Worm (Caenorhabditis elegans): Measurements from ENCODE around the gene twk-49.

Gene twk-49

DNA sequence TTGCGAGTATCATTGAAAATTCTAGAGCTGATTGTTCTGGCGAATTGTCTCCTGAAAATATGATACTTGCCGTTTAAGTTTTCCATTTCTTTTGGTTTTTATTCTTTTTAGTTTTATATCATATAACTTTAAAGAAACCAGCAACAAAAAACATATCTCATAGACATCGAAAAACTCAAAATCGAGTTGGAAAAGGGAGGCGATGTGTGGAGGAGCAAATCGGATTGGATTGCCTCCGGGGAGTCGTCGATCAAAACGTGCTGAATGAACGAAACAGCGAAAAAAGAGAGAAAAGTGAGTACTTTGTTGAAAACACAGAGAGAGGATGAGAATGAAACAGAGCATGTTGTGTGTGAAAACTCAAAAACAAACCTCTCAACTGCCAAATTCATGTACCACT lies 1.8 kb downstream of the twk-49 start:
- TF ChIP-seq cog-1 (tag; optimal IDR thresholded peaks at IDR 0.05) (no peak), klf-2 (GFP tag; conservative IDR thresholded peaks at IDR 0.05) (no peak), T22C8.4 (GFP tag; IDR thresholded peaks at IDR 0.05) (no peak), med-1 (GFP tag; optimal IDR thresholded peaks at IDR 0.05; ENCODE audit: insufficient read depth) (no peak), ref-1 (GFP tag; conservative IDR thresholded peaks at IDR 0.05) (no peak), flt-1 (GFP tag; IDR thresholded peaks at IDR 0.05) (no peak)

DNA sequence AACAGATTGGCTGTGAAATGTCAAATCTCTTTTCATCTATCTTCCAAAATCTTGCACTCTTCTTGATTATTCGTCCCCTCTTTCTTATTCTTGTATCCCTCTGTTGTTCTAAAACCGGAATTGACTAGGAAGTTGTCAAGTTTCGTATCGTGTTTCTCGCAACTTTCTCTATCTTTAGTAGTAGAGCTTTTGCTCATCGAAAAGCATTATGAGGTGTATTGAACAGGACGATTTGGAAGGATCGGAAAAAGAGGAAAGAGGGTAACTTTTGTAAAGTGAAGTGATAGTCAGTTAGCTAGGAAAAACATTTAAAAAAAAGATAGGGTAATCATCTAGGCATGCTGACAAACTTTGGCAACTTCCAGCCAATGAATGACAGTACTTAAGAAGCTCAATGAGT lies 2.5 kb downstream of the twk-49 start:
- TF ChIP-seq klf-2 (GFP tag; conservative IDR thresholded peaks at IDR 0.05): no peak

DNA sequence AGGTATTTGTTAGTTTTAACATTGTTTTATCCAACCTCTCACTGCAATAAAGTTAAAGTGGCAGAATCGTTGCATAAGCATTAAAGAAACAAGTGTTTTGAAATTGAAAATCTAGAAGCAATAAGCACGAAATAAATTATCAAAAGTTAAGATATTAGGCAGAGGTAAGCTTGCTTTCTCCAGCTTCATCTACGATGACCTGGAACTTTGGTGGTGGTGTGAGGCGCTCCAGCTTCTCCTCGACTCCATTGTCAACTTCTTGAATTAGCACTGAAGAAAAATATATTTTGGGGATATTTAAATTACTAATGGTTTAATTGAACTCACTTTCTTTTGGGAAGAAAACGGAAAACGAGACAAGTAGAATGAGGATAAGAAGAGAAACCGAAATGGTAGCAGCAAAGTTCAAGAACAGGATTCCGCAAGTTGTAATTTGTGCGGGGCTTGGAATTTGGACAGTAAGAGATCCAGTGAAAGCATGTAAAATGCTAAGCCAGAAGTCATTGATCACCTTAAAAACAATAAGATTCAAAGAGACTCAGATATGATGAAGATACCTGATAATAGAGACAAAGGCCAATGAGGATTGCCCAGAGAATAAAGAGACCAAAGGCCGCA lies 5.1 kb downstream of the twk-49 start:
- TF ChIP-seq ref-1 (GFP tag; conservative IDR thresholded peaks at IDR 0.05): no peak
- no peak for TF ChIP-seq ztf-29 (GFP tag; IDR thresholded peaks at IDR 0.05)
- no peak for TF ChIP-seq med-1 (GFP tag; optimal IDR thresholded peaks at IDR 0.05; ENCODE audit: insufficient read depth)
- no peak for TF ChIP-seq flt-1 (GFP tag; IDR thresholded peaks at IDR 0.05)
- no peak for TF ChIP-seq ztf-23 (GFP tag; IDR thresholded peaks at IDR 0.05)
- no peak for TF ChIP-seq T22C8.4 (GFP tag; IDR thresholded peaks at IDR 0.05)
- no peak for TF ChIP-seq cog-1 (tag; optimal IDR thresholded peaks at IDR 0.05)
- TF ChIP-seq tab-1 (GFP tag; IDR thresholded peaks at IDR 0.05): no peak
- TF ChIP-seq klf-2 (GFP tag; conservative IDR thresholded peaks at IDR 0.05): no peak

DNA sequence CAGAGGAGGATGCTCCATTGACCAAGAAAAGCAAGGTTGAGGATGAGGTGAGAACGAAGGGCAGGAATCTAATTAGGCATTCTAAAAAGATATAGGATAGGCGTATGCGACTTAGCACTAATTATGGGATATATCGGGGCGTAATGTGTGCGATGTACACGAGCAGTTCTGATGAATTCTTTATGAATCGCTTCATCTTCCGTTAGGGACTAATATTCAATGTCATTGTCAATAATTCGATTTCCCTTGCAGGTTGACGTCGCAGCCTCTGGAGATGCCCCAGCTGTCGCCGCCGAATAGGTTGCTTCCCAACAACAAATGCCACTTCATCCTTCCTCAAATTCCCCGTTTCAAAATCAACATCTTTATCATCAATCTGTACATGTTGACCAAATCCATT lies 5.8 kb downstream of the twk-49 start:
- TF ChIP-seq T22C8.4 (GFP tag; IDR thresholded peaks at IDR 0.05): no peak
- no peak for TF ChIP-seq cog-1 (tag; optimal IDR thresholded peaks at IDR 0.05)
- TF ChIP-seq med-1 (GFP tag; optimal IDR thresholded peaks at IDR 0.05; ENCODE audit: insufficient read depth): no peak
- no peak for TF ChIP-seq ztf-23 (GFP tag; IDR thresholded peaks at IDR 0.05)
- TF ChIP-seq klf-2 (GFP tag; conservative IDR thresholded peaks at IDR 0.05): no peak
- no peak for TF ChIP-seq tab-1 (GFP tag; IDR thresholded peaks at IDR 0.05)
- no peak for TF ChIP-seq flt-1 (GFP tag; IDR thresholded peaks at IDR 0.05)
- TF ChIP-seq ztf-29 (GFP tag; IDR thresholded peaks at IDR 0.05): no peak
- no peak for TF ChIP-seq ref-1 (GFP tag; conservative IDR thresholded peaks at IDR 0.05)

- TF ChIP-seq klf-2 (GFP tag; conservative IDR thresholded peaks at IDR 0.05): no peak; the same call in 1 of the 2 replicates
- TF ChIP-seq flt-1 (GFP tag; IDR thresholded peaks at IDR 0.05): peak; percentile 64; the same call in 1 of the 2 replicates
- peak; percentile 65; the same call in 1 of the 2 replicates for TF ChIP-seq tab-1 (GFP tag; IDR thresholded peaks at IDR 0.05)
- TF ChIP-seq ztf-23 (GFP tag; IDR thresholded peaks at IDR 0.05): peak; percentile 64; the same call in 1 of the 2 replicates
- peak; percentile 29 for TF ChIP-seq cog-1 (tag; optimal IDR thresholded peaks at IDR 0.05)
- TF ChIP-seq T22C8.4 (GFP tag; IDR thresholded peaks at IDR 0.05): no peak
- TF ChIP-seq ztf-29 (GFP tag; IDR thresholded peaks at IDR 0.05): peak; percentile 7; the same call in 1 of the 2 replicates
Observed at ce11 chrII:6491817-6492452, 7.0 kb downstream of the twk-49 start, which contains the start of the genes T28D9.11 and T28D9.1. Gene T28D9.11, minus strand, starts transcription at chrII:6491993. Gene T28D9.1, plus strand, starts transcription at chrII:6492402.

- TF ChIP-seq cog-1 (tag; optimal IDR thresholded peaks at IDR 0.05) (no peak), ref-1 (GFP tag; conservative IDR thresholded peaks at IDR 0.05) (no peak), ztf-23 (GFP tag; IDR thresholded peaks at IDR 0.05) (no peak), tab-1 (GFP tag; IDR thresholded peaks at IDR 0.05) (no peak), flt-1 (GFP tag; IDR thresholded peaks at IDR 0.05) (no peak), T22C8.4 (GFP tag; IDR thresholded peaks at IDR 0.05) (no peak), klf-2 (GFP tag; conservative IDR thresholded peaks at IDR 0.05) (no peak), med-1 (GFP tag; optimal IDR thresholded peaks at IDR 0.05; ENCODE audit: insufficient read depth) (no peak), ztf-29 (GFP tag; IDR thresholded peaks at IDR 0.05) (no peak)
Observed at ce11 chrII:6491187-6491586, 7.8 kb downstream of the twk-49 start.

DNA sequence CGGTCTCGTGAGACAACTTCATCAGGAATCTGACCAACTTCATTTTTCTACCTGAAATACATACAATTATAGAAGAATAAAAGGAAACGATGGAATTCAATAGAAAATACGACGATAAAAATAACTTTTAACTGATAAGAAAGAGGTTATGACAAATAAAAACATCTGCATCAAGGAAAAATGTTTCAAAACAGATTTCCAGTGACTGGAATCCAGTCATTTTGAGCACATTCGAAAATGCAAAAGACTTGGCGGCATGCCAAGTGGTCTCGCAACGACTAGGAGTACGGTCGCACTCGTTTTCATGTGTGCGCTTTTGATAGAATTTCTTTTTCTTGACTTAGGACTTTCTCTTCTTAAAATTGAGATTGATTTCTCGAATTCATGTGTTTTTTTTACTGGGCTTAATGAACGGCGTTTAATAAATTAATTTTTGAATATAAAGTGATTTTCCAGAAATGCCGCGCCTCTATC lies 9.2 kb downstream of the twk-49 start, which contains the start of the genes snr-3 and rsp-5:
snr-3 (minus strand) TSS at position 51 of the 474 bp plus-strand sequence.
rsp-5 (plus strand) TSS at position 455 of the 474 bp plus-strand sequence.
- no peak for TF ChIP-seq ref-1 (GFP tag; conservative IDR thresholded peaks at IDR 0.05)
- TF ChIP-seq cog-1 (tag; optimal IDR thresholded peaks at IDR 0.05): no peak
- no peak for TF ChIP-seq klf-2 (GFP tag; conservative IDR thresholded peaks at IDR 0.05)
- TF ChIP-seq ztf-23 (GFP tag; IDR thresholded peaks at IDR 0.05): no peak
- TF ChIP-seq tab-1 (GFP tag; IDR thresholded peaks at IDR 0.05): no peak
- no peak for TF ChIP-seq flt-1 (GFP tag; IDR thresholded peaks at IDR 0.05)
- no peak for TF ChIP-seq ztf-29 (GFP tag; IDR thresholded peaks at IDR 0.05)

ce11 chrII:6486344-6486743 lies 12.6 kb downstream of the twk-49 start:
- TF ChIP-seq tab-1 (GFP tag; IDR thresholded peaks at IDR 0.05) (no peak), flt-1 (GFP tag; IDR thresholded peaks at IDR 0.05) (no peak), med-1 (GFP tag; optimal IDR thresholded peaks at IDR 0.05; ENCODE audit: insufficient read depth) (no peak), ztf-29 (GFP tag; IDR thresholded peaks at IDR 0.05) (no peak), cog-1 (tag; optimal IDR thresholded peaks at IDR 0.05) (no peak), ztf-23 (GFP tag; IDR thresholded peaks at IDR 0.05) (no peak), T22C8.4 (GFP tag; IDR thresholded peaks at IDR 0.05) (no peak), ref-1 (GFP tag; conservative IDR thresholded peaks at IDR 0.05) (no peak), klf-2 (GFP tag; conservative IDR thresholded peaks at IDR 0.05) (no peak)

DNA sequence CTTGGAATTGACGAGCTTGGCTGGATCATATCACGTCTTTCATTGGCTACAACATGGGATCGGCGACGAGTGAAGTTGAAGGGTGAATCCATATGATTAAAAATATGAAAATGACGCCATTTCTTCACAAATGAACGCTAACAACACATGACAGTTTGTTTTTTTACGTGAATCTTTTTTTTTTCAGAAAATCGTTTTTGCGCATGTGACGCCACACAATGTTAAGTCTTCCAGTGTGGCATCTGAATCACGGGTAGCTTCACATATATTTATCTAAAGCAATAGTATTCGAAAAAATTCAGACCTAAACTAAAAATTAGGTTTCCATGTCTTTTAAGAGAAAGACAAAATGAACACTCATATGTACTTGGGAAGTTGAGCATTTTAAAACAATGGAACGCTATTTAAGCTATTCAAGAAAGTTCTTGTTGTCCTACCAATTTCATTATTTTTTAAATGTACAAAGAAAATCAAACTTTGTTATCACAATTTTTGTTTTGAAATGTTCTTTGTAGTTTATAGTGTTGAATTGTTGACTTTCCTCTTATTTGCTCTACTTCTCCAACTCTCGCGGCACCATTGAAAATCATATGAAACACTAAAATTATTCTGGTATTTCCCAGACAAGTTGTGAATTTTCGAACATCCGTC lies 14.0 kb downstream of the twk-49 start, which contains the start of the genes lido-16 and plpp-1.2:
lido-16 (minus strand) TSS at position 101 of the 651 bp plus-strand sequence.
plpp-1.2 (plus strand) TSS at position 601 of the 651 bp plus-strand sequence.
- TF ChIP-seq klf-2 (GFP tag; conservative IDR thresholded peaks at IDR 0.05) (no peak), cog-1 (tag; optimal IDR thresholded peaks at IDR 0.05) (no peak), tab-1 (GFP tag; IDR thresholded peaks at IDR 0.05) (no peak), med-1 (GFP tag; optimal IDR thresholded peaks at IDR 0.05; ENCODE audit: insufficient read depth) (no peak), flt-1 (GFP tag; IDR thresholded peaks at IDR 0.05) (no peak), ref-1 (GFP tag; conservative IDR thresholded peaks at IDR 0.05) (no peak), ztf-29 (GFP tag; IDR thresholded peaks at IDR 0.05) (no peak), ztf-23 (GFP tag; IDR thresholded peaks at IDR 0.05) (no peak), T22C8.4 (GFP tag; IDR thresholded peaks at IDR 0.05) (no peak)

Data from whole organism, midembryonic.